Worm (Caenorhabditis elegans) whole organism, young adult: ENCODE results near the gene F31F4.1.
A peak's percentile ranks its signal among the peaks of the same experiment; 100 is the strongest.

Experiments used
- B0019.2 ChIP-seq: fragments of 200-800 bp; sonication (Bioruptor generic); conservative IDR thresholded peaks from 2 replicates; pipeline ENCODE4 v1.3.6; 2022; ENCODE audit warnings: missing genetic modification reagents, missing genetic modification characterization, missing compliant biosample characterization
- B0336.3 ChIP-seq: fragments of 200-800 bp; sonication (Bioruptor generic); IDR thresholded peaks from 2 replicates; pipeline ENCODE4 v1.3.6; 2022; ENCODE audit warnings: missing genetic modification characterization, missing compliant biosample characterization
- D2030.7 ChIP-seq: fragments of 200-800 bp; sonication (Bioruptor generic); IDR thresholded peaks from 2 replicates; pipeline ENCODE4 v1.3.6; 2022; ENCODE audit warnings: missing genetic modification reagents, missing genetic modification characterization, missing compliant biosample characterization
- F10E7.11 ChIP-seq: sonication (generic microtip); optimal IDR thresholded peaks from 2 replicates; lab custom pipeline; 2017; ENCODE audit warnings: mild to moderate bottlenecking, missing genetic modification characterization, moderate library complexity, missing compliant biosample characterization
- F39B2.1 ChIP-seq: fragments of 200-800 bp; sonication (Bioruptor generic); IDR thresholded peaks from 2 replicates; pipeline ENCODE4 v1.3.6; 2022; ENCODE audit warnings: missing genetic modification reagents, missing genetic modification characterization, missing compliant biosample characterization
- F52B5.7 ChIP-seq: sonication (generic microtip); optimal IDR thresholded peaks from 2 replicates; lab custom pipeline; 2016; ENCODE audit warnings: mild to moderate bottlenecking, missing genetic modification characterization, missing compliant biosample characterization
- F57A8.1 ChIP-seq: fragments of 200-800 bp; sonication (Bioruptor generic); optimal IDR thresholded peaks from 2 replicates; lab custom pipeline; 2018; ENCODE audit warnings: mild to moderate bottlenecking, missing genetic modification characterization, moderate library complexity, missing compliant biosample characterization
- F57C9.4 ChIP-seq: sonication (generic microtip); optimal IDR thresholded peaks from 2 replicates; lab custom pipeline; 2017; ENCODE audit warnings: mild to moderate bottlenecking, missing genetic modification characterization, missing compliant biosample characterization
- K11D2.4 ChIP-seq: fragments of 200-800 bp; sonication (Bioruptor generic); IDR thresholded peaks from 2 replicates; pipeline ENCODE4 v1.3.6; 2022; ENCODE audit warnings: missing genetic modification reagents, missing genetic modification characterization, missing compliant biosample characterization
- T26A5.8 ChIP-seq: sonication (generic microtip); optimal IDR thresholded peaks from 2 replicates; lab custom pipeline; 2016; ENCODE audit warnings: missing genetic modification characterization, missing compliant biosample characterization
- Y79H2A.3 ChIP-seq: fragments of 200-800 bp; sonication (Bioruptor generic); conservative IDR thresholded peaks from 2 replicates; pipeline ENCODE4 v1.3.6; 2022; ENCODE audit warnings: missing genetic modification reagents, missing genetic modification characterization, missing compliant biosample characterization
- ZK185.1 ChIP-seq: sonication (generic microtip); optimal IDR thresholded peaks from 2 replicates; lab custom pipeline; 2016; ENCODE audit warnings: mild to moderate bottlenecking, missing genetic modification characterization, missing compliant biosample characterization; ENCODE audit not compliant: poor library complexity, severe bottlenecking
- atf-7 ChIP-seq: sonication (generic microtip); optimal IDR thresholded peaks from 2 replicates; lab custom pipeline; 2017; ENCODE audit warnings: mild to moderate bottlenecking, missing genetic modification characterization, missing compliant biosample characterization
- attf-6 ChIP-seq: fragments of 200-800 bp; sonication (Bioruptor generic); IDR thresholded peaks from 2 replicates; pipeline ENCODE4 v1.3.6; 2022; ENCODE audit warnings: missing genetic modification reagents, missing genetic modification characterization, missing compliant biosample characterization
- cebp-2 ChIP-seq: fragments of 200-800 bp; sonication (Bioruptor generic); IDR thresholded peaks from 2 replicates; pipeline ENCODE4 v1.3.6; 2022; ENCODE audit warnings: missing genetic modification characterization, missing compliant biosample characterization
- chd-7 ChIP-seq: sonication (generic microtip); optimal IDR thresholded peaks from 2 replicates; lab custom pipeline; 2016; ENCODE audit warnings: mild to moderate bottlenecking, missing genetic modification characterization, moderate library complexity, missing compliant biosample characterization
- die-1 ChIP-seq: sonication (generic microtip); optimal IDR thresholded peaks from 2 replicates; lab custom pipeline; 2016; ENCODE audit warnings: missing genotype, mild to moderate bottlenecking, missing genetic modification characterization, missing compliant biosample characterization
- dox-1 ChIP-seq: fragments of 200-800 bp; sonication (Bioruptor generic); IDR thresholded peaks from 2 replicates; pipeline ENCODE4 v1.3.6; 2022; ENCODE audit warnings: missing genetic modification reagents, missing genetic modification characterization, missing compliant biosample characterization
- efl-1 ChIP-seq: fragments of 150-350 bp; optimal IDR thresholded peaks from 2 replicates; lab custom pipeline; 2014; ENCODE audit warnings: missing biosample characterization, missing genetic modification reagents, missing genetic modification characterization
- fkh-3 ChIP-seq: sonication (generic microtip); optimal IDR thresholded peaks from 2 replicates; lab custom pipeline; 2016; ENCODE audit warnings: mild to moderate bottlenecking, missing genetic modification characterization, missing compliant biosample characterization
- gei-17 ChIP-seq: fragments of 200-800 bp; sonication (Bioruptor generic); optimal IDR thresholded peaks from 2 replicates; lab custom pipeline; 2018; ENCODE audit warnings: mild to moderate bottlenecking, missing genetic modification characterization, missing compliant biosample characterization
- hmg-1.2 ChIP-seq: fragments of 200-800 bp; sonication (Bioruptor generic); IDR thresholded peaks from 2 replicates; pipeline ENCODE4 v1.3.6; 2022; ENCODE audit warnings: missing genetic modification reagents, missing genetic modification characterization, missing compliant biosample characterization
- hrde-1 ChIP-seq: sonication (generic microtip); optimal IDR thresholded peaks from 2 replicates; lab custom pipeline; 2016; ENCODE audit warnings: missing genetic modification characterization, mild to moderate bottlenecking, missing compliant biosample characterization, moderate library complexity, missing genotype, missing genetic modification reagents, borderline replicate concordance
- hsf-1 ChIP-seq: fragments of 200-800 bp; sonication (Bioruptor generic); IDR thresholded peaks from 2 replicates; pipeline ENCODE4 v1.3.6; 2022; ENCODE audit warnings: missing genetic modification reagents, missing genetic modification characterization, missing compliant biosample characterization
- let-607 ChIP-seq, 2 experiments: fragments of 200-800 bp in 1 of 2; sonication (Bioruptor generic) in 1 of 2; sonication (generic microtip) in 1 of 2; optimal IDR thresholded peaks; 2 replicates each; lab custom pipeline; 2016 to 2018; ENCODE audit warnings: mild to moderate bottlenecking in 2 of 2, missing compliant biosample characterization in 2 of 2, missing genetic modification characterization in 2 of 2, moderate library complexity in 2 of 2, missing genotype in 1 of 2
- lin-40 ChIP-seq: sonication (generic microtip); optimal IDR thresholded peaks from 2 replicates; lab custom pipeline; 2016; ENCODE audit warnings: missing genetic modification characterization, mild to moderate bottlenecking, missing compliant biosample characterization, missing genotype, missing genetic modification reagents
- lin-54 ChIP-seq: fragments of 200-800 bp; sonication (Bioruptor generic); optimal IDR thresholded peaks from 2 replicates; lab custom pipeline; 2018; ENCODE audit warnings: mild to moderate bottlenecking, missing genetic modification characterization, missing compliant biosample characterization
- lir-1 ChIP-seq: fragments of 200-800 bp; sonication (Bioruptor generic); conservative IDR thresholded peaks from 2 replicates; pipeline ENCODE4 v1.3.6; 2022; ENCODE audit warnings: missing genetic modification reagents, missing genetic modification characterization, missing compliant biosample characterization
- madf-6 ChIP-seq: fragments of 200-800 bp; sonication (Bioruptor generic); IDR thresholded peaks from 2 replicates; pipeline ENCODE4 v1.3.6; 2022; ENCODE audit warnings: missing genetic modification reagents, missing genetic modification characterization, missing compliant biosample characterization
- mcd-1 ChIP-seq: fragments of 200-800 bp; sonication (Bioruptor generic); IDR thresholded peaks from 2 replicates; pipeline ENCODE4 v1.3.6; 2022; ENCODE audit warnings: missing genetic modification reagents, missing genetic modification characterization, missing compliant biosample characterization
- nfya-2 ChIP-seq: fragments of 200-800 bp; sonication (Bioruptor generic); IDR thresholded peaks from 2 replicates; pipeline ENCODE4 v1.3.6; 2022; ENCODE audit warnings: missing genetic modification reagents, missing genetic modification characterization, missing compliant biosample characterization
- nfyb-1 ChIP-seq: fragments of 200-800 bp; sonication (Bioruptor generic); IDR thresholded peaks from 2 replicates; pipeline ENCODE4 v1.3.6; 2022; ENCODE audit warnings: missing genetic modification reagents, missing genetic modification characterization, missing compliant biosample characterization
- nhr-120 ChIP-seq: fragments of 200-800 bp; sonication (Bioruptor generic); IDR thresholded peaks from 2 replicates; pipeline ENCODE4 v1.3.6; 2022; ENCODE audit warnings: missing genetic modification characterization, missing compliant biosample characterization
- nhr-179 ChIP-seq: sonication (generic microtip); optimal IDR thresholded peaks from 2 replicates; lab custom pipeline; 2016; ENCODE audit warnings: mild to moderate bottlenecking, missing genetic modification characterization, missing compliant biosample characterization
- nhr-80 ChIP-seq: sonication (generic microtip); optimal IDR thresholded peaks from 2 replicates; lab custom pipeline; 2016; ENCODE audit warnings: missing genetic modification characterization, missing compliant biosample characterization
- pha-4 ChIP-seq: fragments of 150-350 bp; sonication (generic microtip); optimal IDR thresholded peaks from 2 replicates; lab custom pipeline; 2014; ENCODE audit warnings: missing biosample characterization, missing genetic modification reagents, missing genetic modification characterization
- rcor-1 ChIP-seq: fragments of 200-800 bp; sonication (Bioruptor generic); IDR thresholded peaks from 2 replicates; pipeline ENCODE4 v1.3.6; 2022; ENCODE audit warnings: missing genetic modification reagents, missing genetic modification characterization, missing compliant biosample characterization
- rec-8 ChIP-seq, 2 experiments: sonication (generic microtip); optimal IDR thresholded peaks; 2 replicates each; lab custom pipeline; 2016; ENCODE audit warnings: mild to moderate bottlenecking in 2 of 2, missing genetic modification characterization in 2 of 2, missing genetic modification reagents in 2 of 2, missing genotype in 2 of 2, missing biosample characterization in 1 of 2, missing compliant biosample characterization in 1 of 2, moderate library complexity in 1 of 2
- repo-1 ChIP-seq: sonication (generic microtip); optimal IDR thresholded peaks from 2 replicates; lab custom pipeline; 2017; ENCODE audit warnings: mild to moderate bottlenecking, missing genetic modification characterization, missing compliant biosample characterization
- sea-2 ChIP-seq: fragments of 200-800 bp; sonication (Bioruptor generic); IDR thresholded peaks from 2 replicates; pipeline ENCODE4 v1.3.6; 2022; ENCODE audit warnings: missing genetic modification characterization, missing compliant biosample characterization
- snpc-4 ChIP-seq, 5 experiments: fragments of 150-350 bp in 1 of 5; sonication (generic microtip) in 4 of 5; optimal IDR thresholded peaks; 2 replicates each; lab custom pipeline; 2014 to 2018; ENCODE audit warnings: missing genetic modification characterization in 5 of 5, missing biosample characterization in 3 of 5, antibody characterized with exemption in 2 of 5, mild to moderate bottlenecking in 2 of 5, missing compliant biosample characterization in 2 of 5, missing genotype in 2 of 5, moderate library complexity in 2 of 5, missing genetic modification reagents in 1 of 5
- somi-1 ChIP-seq: fragments of 200-800 bp; sonication (Bioruptor generic); optimal IDR thresholded peaks from 2 replicates; lab custom pipeline; 2018; ENCODE audit warnings: mild to moderate bottlenecking, missing genetic modification characterization, missing compliant biosample characterization
- unc-130 ChIP-seq: sonication (generic microtip); optimal IDR thresholded peaks from 2 replicates; lab custom pipeline; 2016; ENCODE audit warnings: missing genetic modification reagents, missing genetic modification characterization, missing compliant biosample characterization
- unc-62 ChIP-seq: fragments of 150-350 bp; optimal IDR thresholded peaks from 2 replicates; lab custom pipeline; 2014; ENCODE audit warnings: missing biosample characterization, missing genetic modification reagents, missing genetic modification characterization
- zfh-2 ChIP-seq: fragments of 200-800 bp; sonication (Bioruptor generic); conservative IDR thresholded peaks from 2 replicates; pipeline ENCODE4 v1.3.6; 2022; ENCODE audit warnings: missing genetic modification reagents, missing genetic modification characterization, missing compliant biosample characterization
- zim-3 ChIP-seq: sonication (generic microtip); optimal IDR thresholded peaks from 2 replicates; lab custom pipeline; 2017; ENCODE audit warnings: mild to moderate bottlenecking, missing genetic modification characterization, moderate library complexity, missing compliant biosample characterization
- ztf-22 ChIP-seq: fragments of 200-800 bp; sonication (Bioruptor generic); optimal IDR thresholded peaks from 2 replicates; lab custom pipeline; 2018; ENCODE audit warnings: mild to moderate bottlenecking, missing genetic modification characterization, moderate library complexity, missing compliant biosample characterization
- ztf-3 ChIP-seq: fragments of 200-800 bp; sonication (Bioruptor generic); optimal IDR thresholded peaks from 2 replicates; lab custom pipeline; 2018; ENCODE audit warnings: mild to moderate bottlenecking, missing genetic modification characterization, missing compliant biosample characterization

The F31F4.1 gene

ce11 chrV:723895-724352, 40.1 kb downstream of the F31F4.1 start, which contains the start of gene fbxb-72 (continued):
- peak; percentile 41 for TF ChIP-seq F57A8.1
- peak; percentile 94 for TF ChIP-seq pha-4
- TF ChIP-seq snpc-4 (GFP tag; optimal IDR thresholded peaks at IDR 0.05; lab: Kevin White, UChicago): no peak
- peak in 3 of 4 experiments; percentile 1 to 41 (median 34) for TF ChIP-seq snpc-4 (tag; optimal IDR thresholded peaks at IDR 0.05; lab: Kevin White, UChicago)
- TF ChIP-seq zim-3: peak; percentile 46
- TF ChIP-seq atf-7 (tag; lab: Kevin White, UChicago): peak; percentile 66
- TF ChIP-seq efl-1 (GFP tag; lab: Kevin White, UChicago): no peak
- no peak for TF ChIP-seq F39B2.1 (GFP tag; lab: Robert Waterston, UW)
- no peak for TF ChIP-seq F10E7.11 (tag; lab: Kevin White, UChicago)
- TF ChIP-seq K11D2.4: peak; percentile 78
- 0 out of 2 replicates have a peak, but pooled peaks have one; percentile 59 for TF ChIP-seq nhr-120 (GFP tag; lab: Robert Waterston, UW)
- TF ChIP-seq ztf-3 (GFP tag; lab: Kevin White, UChicago): no peak
- TF ChIP-seq repo-1: peak; percentile 90
- TF ChIP-seq rcor-1: no peak
- no peak for TF ChIP-seq nhr-179 (tag; lab: Kevin White, UChicago)
- peak; percentile 39 for TF ChIP-seq nhr-80 (tag; lab: Kevin White, UChicago)
- TF ChIP-seq lir-1 (GFP tag; lab: Robert Waterston, UW): peak; percentile 58
- peak; percentile 75 for TF ChIP-seq lin-40 (tag; lab: Kevin White, UChicago)
- peak; percentile 65 for TF ChIP-seq ztf-22
- TF ChIP-seq attf-6: no peak
- TF ChIP-seq unc-130 (GFP tag; lab: Kevin White, UChicago): no peak
- TF ChIP-seq zfh-2 (GFP tag; lab: Robert Waterston, UW): no peak
- no peak for TF ChIP-seq fkh-3 (tag; lab: Kevin White, UChicago)
- no peak for TF ChIP-seq unc-62 (GFP tag; lab: Kevin White, UChicago)
- no peak for TF ChIP-seq T26A5.8 (tag; lab: Kevin White, UChicago)
- TF ChIP-seq D2030.7 (GFP tag; lab: Robert Waterston, UW): no peak
- no peak for TF ChIP-seq cebp-2 (GFP tag; lab: Robert Waterston, UW)
- TF ChIP-seq F57C9.4: peak; percentile 85
- no peak for TF ChIP-seq lin-54 (GFP tag; lab: Kevin White, UChicago)
- TF ChIP-seq nfyb-1 (GFP tag; lab: Robert Waterston, UW): peak; percentile 88
- peak; percentile 23; the same call in 1 of the 2 replicates for TF ChIP-seq hsf-1 (GFP tag; lab: Robert Waterston, UW)
- peak; percentile 38; the same call in 1 of the 2 replicates for TF ChIP-seq mcd-1 (GFP tag; lab: Robert Waterston, UW)
- TF ChIP-seq hrde-1: no peak
- peak; percentile 84 for TF ChIP-seq F52B5.7 (tag; lab: Kevin White, UChicago)
- TF ChIP-seq Y79H2A.3 (GFP tag; lab: Robert Waterston, UW): peak; percentile 85
- TF ChIP-seq let-607 (tag; optimal IDR thresholded peaks at IDR 0.05; lab: Kevin White, UChicago): no peak
- peak; percentile 95 for TF ChIP-seq ZK185.1 (tag; lab: Kevin White, UChicago)
- TF ChIP-seq rec-8 (tag; optimal IDR thresholded peaks at IDR 0.05; lab: Kevin White, UChicago): no peak
- peak; percentile 38 for TF ChIP-seq gei-17
- TF ChIP-seq nfya-2: no peak
- no peak for TF ChIP-seq madf-6 (GFP tag; lab: Robert Waterston, UW)
- 0 out of 2 replicates have a peak, but pooled peaks have one; percentile 9 for TF ChIP-seq sea-2 (GFP tag; lab: Robert Waterston, UW)
- peak; percentile 77 for TF ChIP-seq B0336.3 (GFP tag; lab: Robert Waterston, UW)
- TF ChIP-seq die-1: no peak
- TF ChIP-seq somi-1: peak; percentile 73
- TF ChIP-seq hmg-1.2 (GFP tag; lab: Robert Waterston, UW): peak; percentile 50
- TF ChIP-seq chd-7: peak; percentile 77
- no peak for TF ChIP-seq dox-1 (GFP tag; lab: Robert Waterston, UW)
- no peak for TF ChIP-seq B0019.2 (GFP tag; lab: Robert Waterston, UW)
